Worm (Caenorhabditis elegans): Measurements from ENCODE around the gene F47E1.20.

F47E1.20 gene

ce11 chrX:9028909-9029520 is 19.7 kb upstream of the F47E1.20 start, which contains the start of gene snf-12:
Gene snf-12, plus strand, starts transcription at chrX:9029470.
- TF ChIP-seq ham-2 (GFP tag; optimal IDR thresholded peaks at IDR 0.05) (no peak), bed-3 (GFP tag; optimal IDR thresholded peaks at IDR 0.05) (no peak), ztf-11 (tag; optimal IDR thresholded peaks at IDR 0.05) (no peak), ceh-83 (GFP tag; optimal IDR thresholded peaks at IDR 0.05) (no peak), nhr-28 (tag; optimal IDR thresholded peaks at IDR 0.05) (no peak), M03D4.4 (tag; optimal IDR thresholded peaks at IDR 0.05) (no peak), ces-1 (GFP tag; optimal IDR thresholded peaks at IDR 0.05) (no peak), lin-13 (tag; optimal IDR thresholded peaks at IDR 0.05) (no peak), cnd-1 (tag; optimal IDR thresholded peaks at IDR 0.05) (no peak), nhr-12 (tag; optimal IDR thresholded peaks at IDR 0.05) (no peak)

ce11 chrX:9034310-9034709 is 14.4 kb upstream of the F47E1.20 start, which contains the start of gene nep-22:
Gene nep-22, plus strand, starts transcription at chrX:9034554.
- TF ChIP-seq mep-1 (tag; optimal IDR thresholded peaks at IDR 0.05) (no peak), ceh-83 (GFP tag; optimal IDR thresholded peaks at IDR 0.05) (no peak), blmp-1 (tag; optimal IDR thresholded peaks at IDR 0.05) (no peak), nhr-12 (tag; optimal IDR thresholded peaks at IDR 0.05) (no peak), unc-62 (GFP tag; optimal IDR thresholded peaks at IDR 0.05) (no peak), mls-2 (tag; optimal IDR thresholded peaks at IDR 0.05) (no peak)

- TF ChIP-seq unc-39 (tag; optimal IDR thresholded peaks at IDR 0.05) (no peak), nhr-2 (tag; optimal IDR thresholded peaks at IDR 0.05) (no peak), blmp-1 (tag; optimal IDR thresholded peaks at IDR 0.05) (no peak), ceh-39 (tag; optimal IDR thresholded peaks at IDR 0.05) (no peak), ces-1 (GFP tag; optimal IDR thresholded peaks at IDR 0.05) (no peak), ztf-11 (tag; optimal IDR thresholded peaks at IDR 0.05) (no peak), drap-1 (GFP tag; optimal IDR thresholded peaks at IDR 0.05) (no peak), nhr-28 (tag; optimal IDR thresholded peaks at IDR 0.05) (no peak), elt-3 (tag; optimal IDR thresholded peaks at IDR 0.05) (no peak), mls-2 (tag; optimal IDR thresholded peaks at IDR 0.05) (no peak), zip-8 (tag; optimal IDR thresholded peaks at IDR 0.05) (no peak), sptf-1 (tag; optimal IDR thresholded peaks at IDR 0.05) (no peak), bed-3 (GFP tag; optimal IDR thresholded peaks at IDR 0.05) (no peak), mab-5 (tag; optimal IDR thresholded peaks at IDR 0.05) (no peak), lsy-2 (tag; optimal IDR thresholded peaks at IDR 0.05) (no peak), hlh-1 (tag; optimal IDR thresholded peaks at IDR 0.05) (no peak), ham-2 (GFP tag; optimal IDR thresholded peaks at IDR 0.05) (no peak), snpc-4 (tag; optimal IDR thresholded peaks at IDR 0.05) (no peak)
Measured at ce11 chrX:9035142-9035541, 13.6 kb upstream of the F47E1.20 start.

- TF ChIP-seq unc-39 (tag; optimal IDR thresholded peaks at IDR 0.05) (no peak), nhr-2 (tag; optimal IDR thresholded peaks at IDR 0.05) (no peak), mls-2 (tag; optimal IDR thresholded peaks at IDR 0.05) (no peak), ces-1 (GFP tag; optimal IDR thresholded peaks at IDR 0.05) (no peak), lin-13 (tag; optimal IDR thresholded peaks at IDR 0.05) (no peak), pha-4 (tag; optimal IDR thresholded peaks at IDR 0.05) (no peak), ztf-11 (tag; optimal IDR thresholded peaks at IDR 0.05) (no peak), nhr-76 (tag; optimal IDR thresholded peaks at IDR 0.05) (no peak)
Measured at ce11 chrX:9036237-9036636, 12.5 kb upstream of the F47E1.20 start.

ce11 chrX:9045913-9046312 is 2.8 kb upstream of the F47E1.20 start, which contains the start of gene prdm-14:
Gene prdm-14, plus strand, starts transcription at chrX:9046213.
- TF ChIP-seq ces-1 (GFP tag; optimal IDR thresholded peaks at IDR 0.05) = no peak
- no peak for TF ChIP-seq cnd-1 (tag; optimal IDR thresholded peaks at IDR 0.05)
- no peak for TF ChIP-seq ham-2 (GFP tag; optimal IDR thresholded peaks at IDR 0.05)
- no peak for TF ChIP-seq elt-3 (tag; optimal IDR thresholded peaks at IDR 0.05)
- TF ChIP-seq lin-13 (tag; optimal IDR thresholded peaks at IDR 0.05) = no peak
- no peak for TF ChIP-seq unc-120 (tag; optimal IDR thresholded peaks at IDR 0.05; ENCODE audit: poor library complexity, severe bottlenecking)
- TF ChIP-seq nhr-28 (tag; optimal IDR thresholded peaks at IDR 0.05) = no peak
- TF ChIP-seq blmp-1 (tag; optimal IDR thresholded peaks at IDR 0.05) = no peak
- TF ChIP-seq lin-32 (GFP tag; optimal IDR thresholded peaks at IDR 0.05) = no peak

- TF ChIP-seq unc-62 (GFP tag; optimal IDR thresholded peaks at IDR 0.05) = no peak
- TF ChIP-seq ceh-43 (GFP tag; optimal IDR thresholded peaks at IDR 0.05) = no peak
- TF ChIP-seq zip-8 (tag; optimal IDR thresholded peaks at IDR 0.05) = no peak
- TF ChIP-seq mep-1 (tag; optimal IDR thresholded peaks at IDR 0.05) = no peak
- no peak for TF ChIP-seq drap-1 (GFP tag; optimal IDR thresholded peaks at IDR 0.05)
- no peak for TF ChIP-seq tbx-8 (GFP tag; optimal IDR thresholded peaks at IDR 0.05)
- no peak for TF ChIP-seq unc-120 (tag; optimal IDR thresholded peaks at IDR 0.05; ENCODE audit: poor library complexity, severe bottlenecking)
- no peak for TF ChIP-seq nhr-12 (tag; optimal IDR thresholded peaks at IDR 0.05)
- no peak for TF ChIP-seq nhr-2 (tag; optimal IDR thresholded peaks at IDR 0.05)
- TF ChIP-seq elt-1 (tag; optimal IDR thresholded peaks at IDR 0.05; ENCODE audit: borderline replicate concordance, insufficient read depth) = no peak
- no peak for TF ChIP-seq lsy-2 (tag; optimal IDR thresholded peaks at IDR 0.05)
- TF ChIP-seq M03D4.4 (tag; optimal IDR thresholded peaks at IDR 0.05) = no peak
- no peak for TF ChIP-seq nhr-28 (tag; optimal IDR thresholded peaks at IDR 0.05)
- TF ChIP-seq pha-4 (tag; optimal IDR thresholded peaks at IDR 0.05) = no peak
- no peak for TF ChIP-seq ces-1 (GFP tag; optimal IDR thresholded peaks at IDR 0.05)
- TF ChIP-seq nhr-76 (tag; optimal IDR thresholded peaks at IDR 0.05) = no peak
- TF ChIP-seq bed-3 (GFP tag; optimal IDR thresholded peaks at IDR 0.05) = no peak
- no peak for TF ChIP-seq hlh-1 (tag; optimal IDR thresholded peaks at IDR 0.05)
- TF ChIP-seq sem-2 (GFP tag; optimal IDR thresholded peaks at IDR 0.05) = no peak
- TF ChIP-seq cnd-1 (tag; optimal IDR thresholded peaks at IDR 0.05) = no peak
Measured at ce11 chrX:9053426-9053825, 4.7 kb downstream of the F47E1.20 start.
